Comparison of ENCODE assay signal across 3 worm cellular contexts in genomic region chrIII:6869268-6869667, ce11.
TF ChIP-seq lines count a peak whose summit lies in the region.

cra-1 (minus strand) TSS chrIII:6869460.
kbp-1 (plus strand) TSS chrIII:6869633.

TF ChIP-seq in whole organism, L1 larva, 84 proteins besides CTCF, POLR2A, EP300 and RAD21 (continued from another document):
- TF ChIP-seq F16B12.6 (tag; optimal IDR thresholded peaks at IDR 0.05; lab: Kevin White, UChicago) = peak; percentile 7
- no peak for TF ChIP-seq pax-3 (tag; optimal IDR thresholded peaks at IDR 0.05; lab: Kevin White, UChicago)
- TF ChIP-seq C16A3.4 (tag; optimal IDR thresholded peaks at IDR 0.05; lab: Kevin White, UChicago) = peak; percentile 53
- TF ChIP-seq zip-4 (GFP tag; optimal IDR thresholded peaks at IDR 0.05; lab: Kevin White, UChicago) = no peak
- peak; percentile 83 to 90 for TF ChIP-seq efl-1 (optimal IDR thresholded peaks at IDR 0.05; lab: Kevin White, UChicago)
- peak; percentile 91 to 99 for TF ChIP-seq efl-1 (GFP tag; optimal IDR thresholded peaks at IDR 0.05 in 1 of 2; lab: Kevin White, UChicago)
- no peak for TF ChIP-seq nhr-90 (tag; optimal IDR thresholded peaks at IDR 0.05; lab: Kevin White, UChicago; ENCODE audit: poor library complexity)
- TF ChIP-seq nhr-20 (tag; optimal IDR thresholded peaks at IDR 0.05; lab: Kevin White, UChicago) = peak; percentile 21
- peak; percentile 36 for TF ChIP-seq lin-14 (GFP tag; optimal IDR thresholded peaks at IDR 0.05; lab: Kevin White, UChicago)
- TF ChIP-seq mep-1 (tag; optimal IDR thresholded peaks at IDR 0.05; lab: Kevin White, UChicago) = peak; percentile 55
- no peak for TF ChIP-seq ets-5 (GFP tag; IDR thresholded peaks at IDR 0.05; lab: Robert Waterston, UW)
- TF ChIP-seq lsy-2 (tag; optimal IDR thresholded peaks at IDR 0.05; lab: Kevin White, UChicago) = peak; percentile 20 to 77
- TF ChIP-seq nhr-76 (tag; optimal IDR thresholded peaks at IDR 0.05; lab: Kevin White, UChicago) = no peak
- TF ChIP-seq xbp-1 (tag; optimal IDR thresholded peaks at IDR 0.05; lab: Kevin White, UChicago) = peak; percentile 7
- TF ChIP-seq efl-3 (GFP tag; optimal IDR thresholded peaks at IDR 0.05; lab: Kevin White, UChicago) = no peak
- peak; percentile 21 for TF ChIP-seq tbx-2 (tag; optimal IDR thresholded peaks at IDR 0.05; lab: Kevin White, UChicago)
- peak; percentile 45 for TF ChIP-seq skn-1 (tag; optimal IDR thresholded peaks at IDR 0.05; lab: Kevin White, UChicago)
- TF ChIP-seq snu-23 (GFP tag; optimal IDR thresholded peaks at IDR 0.05; lab: Kevin White, UChicago) = peak; percentile 43
- no peak for TF ChIP-seq swsn-7 (tag; optimal IDR thresholded peaks at IDR 0.05; lab: Kevin White, UChicago)

TF ChIP-seq in whole organism, L2 larva, 48 proteins besides CTCF, POLR2A, EP300 and RAD21 (continued from another document):
- peak; percentile 64 for TF ChIP-seq unc-55 (GFP tag; optimal IDR thresholded peaks at IDR 0.05; lab: Kevin White, UChicago)
- TF ChIP-seq nhr-129 (tag; optimal IDR thresholded peaks at IDR 0.05; lab: Kevin White, UChicago) = peak; percentile 70
- TF ChIP-seq gmeb-1 (tag; optimal IDR thresholded peaks at IDR 0.05; lab: Kevin White, UChicago) = peak; percentile 83
- TF ChIP-seq nhr-6 (tag; optimal IDR thresholded peaks at IDR 0.05; lab: Kevin White, UChicago) = no peak
- peak; percentile 66 for TF ChIP-seq C34F6.9 (tag; optimal IDR thresholded peaks at IDR 0.05; lab: Kevin White, UChicago)

TF ChIP-seq in whole organism, L3 larva, 47 proteins besides CTCF, POLR2A, EP300 and RAD21 (continued from another document):
- no peak for TF ChIP-seq nhr-67 (tag; optimal IDR thresholded peaks at IDR 0.05; lab: Kevin White, UChicago)
- TF ChIP-seq lin-15B (tag; optimal IDR thresholded peaks at IDR 0.05; lab: Kevin White, UChicago) = peak; percentile 34
- TF ChIP-seq pqm-1 (tag; optimal IDR thresholded peaks at IDR 0.05; lab: Kevin White, UChicago) = no peak
- TF ChIP-seq ztf-4 (tag; optimal IDR thresholded peaks at IDR 0.05; lab: Kevin White, UChicago) = no peak
- TF ChIP-seq pha-4 (tag; optimal IDR thresholded peaks at IDR 0.05; lab: Kevin White, UChicago) = peak; percentile 52
